Worm (Caenorhabditis elegans): ENCODE results near the gene K01A2.5.

DNA sequence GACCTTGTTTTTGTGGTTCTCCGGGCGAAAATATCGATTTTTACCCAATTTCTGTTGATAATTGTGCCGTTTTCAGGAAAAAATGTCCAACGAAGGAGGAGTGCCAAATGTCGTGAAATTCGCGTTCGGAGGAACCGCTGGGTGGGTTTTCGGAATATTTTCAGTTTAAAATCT is 14.6 kb upstream of the K01A2.5 start, which contains the start of gene misc-1:
- TF ChIP-seq mep-1 (tag; optimal IDR thresholded peaks at IDR 0.05): no peak
- no peak for TF ChIP-seq lsy-2 (tag; optimal IDR thresholded peaks at IDR 0.05)
- TF ChIP-seq flh-1 (GFP tag; optimal IDR thresholded peaks at IDR 0.05): no peak
- TF ChIP-seq snpc-4 (tag; optimal IDR thresholded peaks at IDR 0.05): no peak
- no peak for TF ChIP-seq unc-62 (GFP tag; optimal IDR thresholded peaks at IDR 0.05)

Data from whole organism, mixed stage, embryonic.